Fruit fly (Drosophila melanogaster): ENCODE measurements around the gene Nhe1.
A peak's percentile ranks its signal among the peaks of the same experiment; 100 is the strongest.

Gene Nhe1

dm6 chr2L:81198-81597 is 25.3 kb downstream of the Nhe1 start (continued):
- TF ChIP-seq Hr78 (GFP tag; optimal IDR thresholded peaks at IDR 0.05) (no peak), CG16863 (GFP tag; optimal IDR thresholded peaks at IDR 0.05) (no peak), CG17568 (GFP tag; optimal IDR thresholded peaks at IDR 0.05) (peak; percentile 72), aop (GFP tag; IDR thresholded peaks at IDR 0.05) (no peak), CG14860 (GFP tag; IDR thresholded peaks at IDR 0.05; ENCODE audit: partially characterized antibody) (no peak), Dref (GFP tag; IDR thresholded peaks at IDR 0.05) (no peak), Opbp (GFP tag; IDR thresholded peaks at IDR 0.05; ENCODE audit: partially characterized antibody) (no peak), chinmo (GFP tag; IDR thresholded peaks at IDR 0.05; ENCODE audit: partially characterized antibody) (no peak), CG3407 (GFP tag; optimal IDR thresholded peaks at IDR 0.05) (peak; percentile 60), Dip2 (GFP tag; IDR thresholded peaks at IDR 0.05) (no peak), lilli (GFP tag; optimal IDR thresholded peaks at IDR 0.05) (peak; percentile 2), GATAe (GFP tag; conservative IDR thresholded peaks at IDR 0.05) (no peak), CG4360 (GFP tag; IDR thresholded peaks at IDR 0.05) (no peak), Optix (GFP tag; IDR thresholded peaks at IDR 0.05) (no peak), CG18599 (GFP tag; optimal IDR thresholded peaks at IDR 0.05) (peak; percentile 74), Xrp1 (GFP tag; IDR thresholded peaks at IDR 0.05) (peak; percentile 55), CG8290 (GFP tag; optimal IDR thresholded peaks at IDR 0.05) (no peak), CG8290 (tag; optimal IDR thresholded peaks at IDR 0.05) (peak in 1 of 2 experiments; percentile 52), pros (GFP tag; optimal IDR thresholded peaks at IDR 0.05) (no peak), CG13287 (GFP tag; IDR thresholded peaks at IDR 0.05; ENCODE audit: partially characterized antibody) (no peak), CG7372 (GFP tag; IDR thresholded peaks at IDR 0.05) (no peak), CoRest (tag; optimal IDR thresholded peaks at IDR 0.05) (no peak), CG9437 (GFP tag; optimal IDR thresholded peaks at IDR 0.05) (no peak), ara (GFP tag; IDR thresholded peaks at IDR 0.05) (0 out of 2 replicates have a peak, but pooled peaks have one; percentile 20), CG13296 (GFP tag; optimal IDR thresholded peaks at IDR 0.05) (peak; percentile 72), Pdp1 (GFP tag; optimal IDR thresholded peaks at IDR 0.05) (peak in 1 of 2 experiments; percentile 42), CG8388 (GFP tag; optimal IDR thresholded peaks at IDR 0.05) (no peak), lbe (GFP tag; optimal IDR thresholded peaks at IDR 0.05) (peak; percentile 78), tio (GFP tag; optimal IDR thresholded peaks at IDR 0.05) (no peak), ato (GFP tag; IDR thresholded peaks at IDR 0.05; ENCODE audit: partially characterized antibody) (no peak), CG14441 (GFP tag; IDR thresholded peaks at IDR 0.05) (no peak), cwo (GFP tag; optimal IDR thresholded peaks at IDR 0.05) (peak; percentile 29), CG9932 (GFP tag; IDR thresholded peaks at IDR 0.05) (no peak), CG33213 (GFP tag; optimal IDR thresholded peaks at IDR 0.05) (no peak), tll (GFP tag; optimal IDR thresholded peaks at IDR 0.05) (no peak), unc-4 (GFP tag; IDR thresholded peaks at IDR 0.05; ENCODE audit: partially characterized antibody) (no peak), CG14965 (GFP tag; optimal IDR thresholded peaks at IDR 0.05; ENCODE audit: borderline replicate concordance) (no peak), ci (GFP tag; IDR thresholded peaks at IDR 0.05) (peak; percentile 58; the same call in 1 of the 3 replicates), Atf-2 (GFP tag; optimal IDR thresholded peaks at IDR 0.05) (no peak), CG4328 (GFP tag; optimal IDR thresholded peaks at IDR 0.05) (peak; percentile 33), hbn (GFP tag; IDR thresholded peaks at IDR 0.05; ENCODE audit: partially characterized antibody) (no peak), zfh1 (GFP tag; IDR thresholded peaks at IDR 0.05) (no peak), slbo (GFP tag; IDR thresholded peaks at IDR 0.05) (no peak), CG4820 (GFP tag; optimal IDR thresholded peaks at IDR 0.05) (no peak), nau (GFP tag; optimal IDR thresholded peaks at IDR 0.05) (peak; percentile 85), CG13123 (GFP tag; optimal IDR thresholded peaks at IDR 0.05) (no peak), pb (GFP tag; optimal IDR thresholded peaks at IDR 0.05) (no peak), CG8765 (GFP tag; IDR thresholded peaks at IDR 0.05) (no peak), CG11093 (GFP tag; IDR thresholded peaks at IDR 0.05) (no peak), yki (optimal IDR thresholded peaks at IDR 0.05) (no peak), CG14667 (GFP tag; IDR thresholded peaks at IDR 0.05) (no peak)

Data from whole organism, embryonic.